Fruit fly (Drosophila melanogaster) whole organism, embryonic: ENCODE data around the gene CG15814.
A peak's percentile ranks its signal among the peaks of the same experiment; 100 is the strongest.

Source experiments
- ATbp ChIP-seq: fragments of 200-800 bp; sonication (Bioruptor generic); optimal IDR thresholded peaks from 2 replicates; lab custom pipeline; 2017; ENCODE audit warnings: missing biosample characterization, mild to moderate bottlenecking, missing genetic modification characterization, missing genetic modification reagents
- Atf-2 ChIP-seq: fragments of 200-800 bp; sonication (Bioruptor generic); optimal IDR thresholded peaks from 2 replicates; lab custom pipeline; 2016; ENCODE audit warnings: missing biosample characterization, missing genetic modification characterization
- Atf3 ChIP-seq: fragments of 200-800 bp; sonication (Bioruptor generic); optimal IDR thresholded peaks from 3 replicates; lab custom pipeline; 2016; ENCODE audit warnings: missing biosample characterization, missing genetic modification characterization
- BtbVII ChIP-seq: fragments of 200-800 bp; sonication (Bioruptor generic); optimal IDR thresholded peaks from 3 replicates; lab custom pipeline; 2017; ENCODE audit warnings: missing biosample characterization, mild to moderate bottlenecking, missing genetic modification characterization
- C15 ChIP-seq: fragments of 200-800 bp; sonication (Bioruptor generic); IDR thresholded peaks from 3 replicates; pipeline ENCODE4 v1.3.6; 2022; ENCODE audit warnings: missing biosample characterization, missing genetic modification characterization
- CG10274 ChIP-seq: fragments of 200-800 bp; sonication (Bioruptor generic); optimal IDR thresholded peaks from 3 replicates; lab custom pipeline; 2017; ENCODE audit warnings: missing biosample characterization, mild to moderate bottlenecking, missing genetic modification characterization
- CG12659 ChIP-seq: fragments of 200-800 bp; sonication (Bioruptor generic); optimal IDR thresholded peaks from 3 replicates; lab custom pipeline; 2017; ENCODE audit warnings: mild to moderate bottlenecking, missing biosample characterization, missing genetic modification reagents, missing genetic modification characterization
- CG12942 ChIP-seq: fragments of 200-800 bp; sonication (Bioruptor generic); optimal IDR thresholded peaks from 3 replicates; lab custom pipeline; 2016; ENCODE audit warnings: missing biosample characterization, missing genetic modification characterization
- CG13123 ChIP-seq: fragments of 200-800 bp; sonication (Bioruptor generic); optimal IDR thresholded peaks from 2 replicates; lab custom pipeline; 2016; ENCODE audit warnings: missing biosample characterization, missing genetic modification characterization
- CG14050 ChIP-seq: fragments of 200-800 bp; sonication (Bioruptor generic); IDR thresholded peaks from 3 replicates; pipeline ENCODE4 v1.3.6; 2022; ENCODE audit warnings: missing biosample characterization, missing genetic modification characterization
- CG15514 ChIP-seq: fragments of 200-800 bp; sonication (Bioruptor generic); optimal IDR thresholded peaks from 3 replicates; lab custom pipeline; 2017; ENCODE audit warnings: missing biosample characterization, missing genetic modification characterization, mild to moderate bottlenecking, moderate library complexity, missing genetic modification reagents
- CG17912 ChIP-seq: fragments of 200-800 bp; sonication (Bioruptor generic); optimal IDR thresholded peaks from 2 replicates; lab custom pipeline; 2018; ENCODE audit warnings: missing biosample characterization, mild to moderate bottlenecking, missing genetic modification characterization
- CG30403 ChIP-seq: fragments of 200-800 bp; sonication (Bioruptor generic); optimal IDR thresholded peaks from 3 replicates; lab custom pipeline; 2016; ENCODE audit warnings: missing biosample characterization, missing genetic modification characterization
- CG4360 ChIP-seq: fragments of 200-800 bp; sonication (Bioruptor generic); IDR thresholded peaks from 2 replicates; pipeline ENCODE4 v1.3.6; 2022; ENCODE audit warnings: missing biosample characterization, missing genetic modification characterization
- CG4707 ChIP-seq: fragments of 200-800 bp; sonication (Bioruptor generic); optimal IDR thresholded peaks from 2 replicates; lab custom pipeline; 2018; ENCODE audit warnings: missing biosample characterization, mild to moderate bottlenecking, missing genetic modification characterization, moderate library complexity
- CG4820 ChIP-seq: fragments of 200-800 bp; sonication (Bioruptor generic); optimal IDR thresholded peaks from 3 replicates; lab custom pipeline; 2016; ENCODE audit warnings: missing biosample characterization, missing genetic modification characterization
- CG5180 ChIP-seq: fragments of 200-800 bp; sonication (Bioruptor generic); optimal IDR thresholded peaks from 3 replicates; lab custom pipeline; 2017; ENCODE audit warnings: missing biosample characterization, missing genetic modification characterization, mild to moderate bottlenecking, moderate library complexity, missing genetic modification reagents
- CG6654 ChIP-seq: fragments of 200-800 bp; sonication (Bioruptor generic); optimal IDR thresholded peaks from 2 replicates; lab custom pipeline; 2017; ENCODE audit warnings: missing biosample characterization, mild to moderate bottlenecking, missing genetic modification characterization
- CG7271 ChIP-seq: fragments of 200-800 bp; sonication (Bioruptor generic); optimal IDR thresholded peaks from 2 replicates; lab custom pipeline; 2018; ENCODE audit warnings: missing biosample characterization, mild to moderate bottlenecking, missing genetic modification characterization, moderate library complexity
- CG8944 ChIP-seq: fragments of 200-800 bp; sonication (Bioruptor generic); optimal IDR thresholded peaks from 3 replicates; lab custom pipeline; 2016; ENCODE audit warnings: missing biosample characterization, missing genetic modification characterization
- CHES-1-like ChIP-seq: fragments of 200-800 bp; sonication (Bioruptor generic); optimal IDR thresholded peaks from 2 replicates; lab custom pipeline; 2016; ENCODE audit warnings: missing biosample characterization, missing genetic modification characterization
- CTCF ChIP-seq: fragments of 200-800 bp; sonication (Bioruptor generic); optimal IDR thresholded peaks from 2 replicates; lab custom pipeline; 2017; ENCODE audit warnings: missing biosample characterization, mild to moderate bottlenecking, missing genetic modification characterization, moderate library complexity
- D ChIP-seq, 2 experiments: fragments of 200-800 bp in 1 of 2; fragments of >200 bp in 1 of 2; sonication (Bioruptor generic) in 1 of 2; optimal IDR thresholded peaks; 2 replicates in 1 of 2; 3 replicates in 1 of 2; lab custom pipeline; 2017; ENCODE audit warnings: mild to moderate bottlenecking in 1 of 2, missing biosample characterization in 1 of 2, missing genetic modification characterization in 1 of 2, missing genetic modification reagents in 1 of 2
- Dref ChIP-seq: fragments of 200-800 bp; sonication (Bioruptor generic); IDR thresholded peaks from 2 replicates; pipeline ENCODE4 v1.3.6; 2022; ENCODE audit warnings: missing biosample characterization, missing genetic modification characterization
- Eip74EF ChIP-seq, 2 experiments: fragments of 200-800 bp in 1 of 2; fragments of >200 bp in 1 of 2; sonication (Bioruptor generic) in 1 of 2; optimal IDR thresholded peaks; 2 replicates each; lab custom pipeline; 2017 to 2019; ENCODE audit warnings: missing biosample characterization in 2 of 2, missing genetic modification characterization in 2 of 2, mild to moderate bottlenecking in 1 of 2, moderate library complexity in 1 of 2
- GATAe ChIP-seq: fragments of 200-800 bp; sonication (Bioruptor generic); conservative IDR thresholded peaks from 2 replicates; pipeline ENCODE4 v1.3.6; 2022; ENCODE audit warnings: missing biosample characterization, missing genetic modification characterization
- H15 ChIP-seq: fragments of 200-800 bp; sonication (Bioruptor generic); IDR thresholded peaks from 3 replicates; pipeline ENCODE4 v1.3.6; 2022; ENCODE audit warnings: missing biosample characterization, missing genetic modification characterization
- Hmx ChIP-seq: fragments of 200-800 bp; sonication (Bioruptor generic); optimal IDR thresholded peaks from 2 replicates; lab custom pipeline; 2016; ENCODE audit warnings: missing biosample characterization, missing genetic modification characterization
- Hr39 ChIP-seq: fragments of >200 bp; optimal IDR thresholded peaks from 2 replicates; lab custom pipeline; 2017
- Meics ChIP-seq: fragments of 200-800 bp; sonication (Bioruptor generic); optimal IDR thresholded peaks from 2 replicates; lab custom pipeline; 2017; ENCODE audit warnings: missing biosample characterization, mild to moderate bottlenecking, missing genetic modification characterization
- NFAT ChIP-seq: fragments of 200-800 bp; sonication (Bioruptor generic); IDR thresholded peaks from 2 replicates; pipeline ENCODE4 v1.3.6; 2022; ENCODE audit warnings: missing biosample characterization, missing genetic modification characterization
- Nf-YB ChIP-seq: fragments of 200-800 bp; sonication (Bioruptor generic); optimal IDR thresholded peaks from 3 replicates; lab custom pipeline; 2019; ENCODE audit warnings: missing biosample characterization, mild to moderate bottlenecking, missing genetic modification characterization, moderate library complexity
- Opbp ChIP-seq: fragments of 200-800 bp; sonication (Bioruptor generic); IDR thresholded peaks from 3 replicates; pipeline ENCODE4 v1.3.6; 2022; ENCODE audit warnings: missing biosample characterization, missing genetic modification characterization; ENCODE audit not compliant: partially characterized antibody
- Rfx ChIP-seq: fragments of 200-800 bp; sonication (Bioruptor generic); IDR thresholded peaks from 2 replicates; pipeline ENCODE4 v1.3.6; 2022; ENCODE audit warnings: missing biosample characterization, missing genetic modification characterization
- cato ChIP-seq: fragments of 200-800 bp; sonication (Bioruptor generic); optimal IDR thresholded peaks from 2 replicates; lab custom pipeline; 2016; ENCODE audit warnings: missing biosample characterization, missing genetic modification characterization, borderline replicate concordance
- chn ChIP-seq: fragments of 200-800 bp; sonication (Bioruptor generic); optimal IDR thresholded peaks from 2 replicates; lab custom pipeline; 2016; ENCODE audit warnings: missing biosample characterization, missing genetic modification characterization
- crol ChIP-seq: fragments of 200-800 bp; sonication (Bioruptor generic); IDR thresholded peaks from 2 replicates; pipeline ENCODE4 v1.3.6; 2022; ENCODE audit warnings: missing biosample characterization, missing genetic modification characterization
- dati ChIP-seq: fragments of 200-800 bp; sonication (Bioruptor generic); IDR thresholded peaks from 2 replicates; pipeline ENCODE4 v1.3.6; 2022; ENCODE audit warnings: missing biosample characterization, missing genetic modification characterization
- dm ChIP-seq: fragments of 200-800 bp; sonication (Bioruptor generic); optimal IDR thresholded peaks from 3 replicates; lab custom pipeline; 2016; ENCODE audit warnings: missing biosample characterization, missing genetic modification characterization
- dmrt11E ChIP-seq: fragments of 200-800 bp; sonication (Bioruptor generic); optimal IDR thresholded peaks from 3 replicates; lab custom pipeline; 2018; ENCODE audit warnings: missing biosample characterization, mild to moderate bottlenecking, missing genetic modification characterization, moderate library complexity
- fd102C ChIP-seq: fragments of 200-800 bp; sonication (Bioruptor generic); optimal IDR thresholded peaks from 2 replicates; lab custom pipeline; 2018; ENCODE audit warnings: missing biosample characterization, mild to moderate bottlenecking, missing genetic modification characterization, moderate library complexity
- gfzf ChIP-seq: fragments of 200-800 bp; sonication (Bioruptor generic); optimal IDR thresholded peaks from 2 replicates; lab custom pipeline; 2016; ENCODE audit warnings: missing biosample characterization, mild to moderate bottlenecking, missing genetic modification characterization, moderate library complexity
- klu ChIP-seq: fragments of 200-800 bp; sonication (Bioruptor generic); IDR thresholded peaks from 2 replicates; pipeline ENCODE4 v1.3.6; 2022; ENCODE audit warnings: missing biosample characterization, missing genetic modification characterization
- lbe ChIP-seq: fragments of 200-800 bp; sonication (Bioruptor generic); optimal IDR thresholded peaks from 2 replicates; lab custom pipeline; 2016; ENCODE audit warnings: missing biosample characterization, mild to moderate bottlenecking, missing genetic modification characterization
- nau ChIP-seq: fragments of 200-800 bp; sonication (Bioruptor generic); optimal IDR thresholded peaks from 3 replicates; lab custom pipeline; 2017; ENCODE audit warnings: missing biosample characterization, mild to moderate bottlenecking, missing genetic modification characterization, missing genetic modification reagents
- pros ChIP-seq: fragments of 200-800 bp; sonication (Bioruptor generic); optimal IDR thresholded peaks from 3 replicates; lab custom pipeline; 2019; ENCODE audit warnings: missing biosample characterization, mild to moderate bottlenecking, missing genetic modification characterization, moderate library complexity
- ro ChIP-seq: fragments of 200-800 bp; sonication (Bioruptor generic); IDR thresholded peaks from 2 replicates; pipeline ENCODE4 v1.3.6; 2022; ENCODE audit warnings: missing biosample characterization, missing genetic modification characterization
- slp2 ChIP-seq: fragments of 200-800 bp; sonication (Bioruptor generic); optimal IDR thresholded peaks from 2 replicates; lab custom pipeline; 2016; ENCODE audit warnings: missing biosample characterization, missing genetic modification characterization
- twi ChIP-seq: fragments of 200-800 bp; optimal IDR thresholded peaks from 2 replicates; lab custom pipeline; 2019; ENCODE audit warnings: missing biosample characterization, mild to moderate bottlenecking, missing genetic modification characterization, moderate library complexity
- unpg ChIP-seq: fragments of 200-800 bp; sonication (Bioruptor generic); optimal IDR thresholded peaks from 3 replicates; lab custom pipeline; 2018; ENCODE audit warnings: missing biosample characterization, mild to moderate bottlenecking, missing genetic modification characterization, moderate library complexity
- z ChIP-seq: fragments of 200-800 bp; sonication (Bioruptor generic); IDR thresholded peaks from 3 replicates; pipeline ENCODE4 v1.3.6; 2022; ENCODE audit warnings: missing biosample characterization, missing genetic modification characterization

CG15814 gene

DNA sequence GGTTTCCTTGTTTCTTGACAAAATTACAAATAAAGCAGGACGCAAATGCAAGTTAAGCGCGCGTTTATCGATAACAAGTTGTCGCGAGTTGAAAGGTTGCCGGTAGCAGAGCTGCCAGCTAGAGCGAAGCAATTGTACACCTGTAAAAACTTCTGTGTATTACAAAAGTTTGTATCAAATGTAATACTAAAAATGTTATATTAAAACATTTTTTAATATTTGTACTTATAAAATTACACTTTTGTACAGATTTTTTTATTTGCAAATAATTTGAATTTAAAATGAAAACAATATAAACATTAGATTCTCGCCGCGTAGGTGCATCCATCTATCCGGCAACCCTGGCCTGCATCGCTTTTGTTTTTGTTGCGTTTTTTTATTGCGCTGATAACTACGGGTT is 5.5 kb downstream of the CG15814 start, which contains the start of the genes CG8142 and Ucp4A (continued):
- peak; percentile 68 for TF ChIP-seq dati (GFP tag; lab: Robert Waterston, UW)
- no peak for TF ChIP-seq gfzf
- TF ChIP-seq CG5180 (GFP tag; lab: Kevin White, UChicago): peak; percentile 62
- peak; percentile 89 for TF ChIP-seq C15 (GFP tag; lab: Robert Waterston, UW)
- peak; percentile 26 for TF ChIP-seq dm (GFP tag; lab: Kevin White, UChicago)
- peak; percentile 80 for TF ChIP-seq lbe (GFP tag; lab: Kevin White, UChicago)
- TF ChIP-seq klu: peak; percentile 93
- no peak for TF ChIP-seq fd102C (GFP tag; lab: Kevin White, UChicago)
- no peak for TF ChIP-seq nau
- peak; percentile 91 for TF ChIP-seq unpg (GFP tag; lab: Kevin White, UChicago)
- TF ChIP-seq slp2 (GFP tag; lab: Kevin White, UChicago): peak; percentile 39
- TF ChIP-seq CG4707: peak; percentile 15
- peak; percentile 90 for TF ChIP-seq GATAe (GFP tag; lab: Robert Waterston, UW)
- peak; percentile 85 for TF ChIP-seq CG15514 (GFP tag; lab: Kevin White, UChicago)
- peak; percentile 86 for TF ChIP-seq BtbVII (GFP tag; lab: Kevin White, UChicago)
- TF ChIP-seq CG12659 (GFP tag; lab: Kevin White, UChicago): peak; percentile 89
- peak; percentile 92 for TF ChIP-seq CG14050
- TF ChIP-seq CG8944 (GFP tag; lab: Kevin White, UChicago): peak; percentile 47
- TF ChIP-seq CG10274 (GFP tag; lab: Kevin White, UChicago): peak; percentile 60
- peak in 1 of 2 experiments; percentile 56 for TF ChIP-seq Eip74EF (GFP tag; optimal IDR thresholded peaks at IDR 0.05; lab: Kevin White, UChicago)
- peak; percentile 29; the same call in 1 of the 3 replicates for TF ChIP-seq z (GFP tag; lab: Robert Waterston, UW)
- peak; percentile 76 for TF ChIP-seq CG4360
- TF ChIP-seq dmrt11E (tag; lab: Kevin White, UChicago): peak; percentile 91
- peak; percentile 70 for TF ChIP-seq ATbp (GFP tag; lab: Kevin White, UChicago)
- peak; percentile 20 for TF ChIP-seq Atf-2 (GFP tag; lab: Kevin White, UChicago)
- TF ChIP-seq Opbp: 0 out of 3 replicates have a peak, but pooled peaks have one; percentile 14
- TF ChIP-seq Meics (GFP tag; lab: Kevin White, UChicago): peak; percentile 92
- no peak for TF ChIP-seq pros
- TF ChIP-seq Rfx (GFP tag; lab: Robert Waterston, UW): peak; percentile 96
- peak; percentile 95 for TF ChIP-seq CG30403
- TF ChIP-seq CG13123 (GFP tag; lab: Kevin White, UChicago): peak; percentile 78
- TF ChIP-seq twi (tag; lab: Kevin White, UChicago): peak; percentile 84
- no peak for TF ChIP-seq Hr39 (lab: Kevin White, UChicago)
- no peak for TF ChIP-seq CHES-1-like
- TF ChIP-seq cato (GFP tag; lab: Kevin White, UChicago): peak; percentile 86
- TF ChIP-seq CG6654 (GFP tag; lab: Kevin White, UChicago): peak; percentile 62
- peak; percentile 63 for TF ChIP-seq Nf-YB
- TF ChIP-seq NFAT (GFP tag; lab: Robert Waterston, UW): peak; percentile 91
- TF ChIP-seq ro (GFP tag; lab: Robert Waterston, UW): peak; percentile 90
- peak; percentile 22 for TF ChIP-seq Atf3
- TF ChIP-seq Hmx (GFP tag; lab: Kevin White, UChicago): no peak
- peak; percentile 84 for TF ChIP-seq CG7271 (tag; lab: Kevin White, UChicago)
- TF ChIP-seq CG17912 (GFP tag; lab: Kevin White, UChicago): peak; percentile 25
- peak; percentile 91 for TF ChIP-seq CG4820
- peak; percentile 90 for TF ChIP-seq CG12942
- no peak for TF ChIP-seq D (optimal IDR thresholded peaks at IDR 0.05; lab: Kevin White, UChicago)
- peak; percentile 89 for TF ChIP-seq D (GFP tag; optimal IDR thresholded peaks at IDR 0.05; lab: Kevin White, UChicago)
- peak; percentile 70 for TF ChIP-seq Dref
- TF ChIP-seq chn (GFP tag; lab: Kevin White, UChicago): peak; percentile 73
- TF ChIP-seq CTCF (GFP tag; lab: Kevin White, UChicago): no peak
- TF ChIP-seq H15: peak; percentile 95
- peak; percentile 59 for TF ChIP-seq crol (GFP tag; lab: Robert Waterston, UW)
